Fruit fly (Drosophila melanogaster) whole organism, adult: ENCODE data around the gene Cpr76Bb.

Experiments used
- CG11617 ChIP-seq: fragments of 200-800 bp; sonication (Bioruptor generic); optimal IDR thresholded peaks from 2 replicates; lab custom pipeline; 2017; ENCODE audit warnings: mild to moderate bottlenecking, missing biosample characterization, missing genetic modification reagents, missing genetic modification characterization
- CG12768 ChIP-seq: fragments of 200-800 bp; sonication (Bioruptor generic); optimal IDR thresholded peaks from 2 replicates; lab custom pipeline; 2017; ENCODE audit warnings: missing biosample characterization, missing genetic modification characterization, mild to moderate bottlenecking, moderate library complexity, missing genetic modification reagents
- CG14711 ChIP-seq: fragments of 200-800 bp; sonication (Bioruptor generic); optimal IDR thresholded peaks from 2 replicates; lab custom pipeline; 2018; ENCODE audit warnings: missing biosample characterization, mild to moderate bottlenecking, missing genetic modification characterization, moderate library complexity
- CG1620 ChIP-seq: fragments of 200-800 bp; sonication (Bioruptor generic); optimal IDR thresholded peaks from 2 replicates; lab custom pipeline; 2016; ENCODE audit warnings: missing biosample characterization, missing genetic modification characterization
- CG33017 ChIP-seq: fragments of 200-800 bp; sonication (Bioruptor generic); optimal IDR thresholded peaks from 2 replicates; lab custom pipeline; 2018; ENCODE audit warnings: missing biosample characterization, mild to moderate bottlenecking, missing genetic modification characterization, moderate library complexity
- CG5204 ChIP-seq: fragments of 200-800 bp; sonication (Bioruptor generic); optimal IDR thresholded peaks from 2 replicates; lab custom pipeline; 2016; ENCODE audit warnings: missing biosample characterization, missing genetic modification characterization
- CG7045 ChIP-seq: fragments of 200-800 bp; sonication (Bioruptor generic); optimal IDR thresholded peaks from 2 replicates; lab custom pipeline; 2017; ENCODE audit warnings: missing biosample characterization, mild to moderate bottlenecking, missing genetic modification characterization
- CG7101 ChIP-seq: fragments of 200-800 bp; sonication (Bioruptor generic); optimal IDR thresholded peaks from 2 replicates; lab custom pipeline; 2018; ENCODE audit warnings: missing biosample characterization, mild to moderate bottlenecking, missing genetic modification characterization, moderate library complexity
- Clk ChIP-seq: fragments of 200-800 bp; sonication (Bioruptor generic); optimal IDR thresholded peaks from 2 replicates; lab custom pipeline; 2017; ENCODE audit warnings: missing biosample characterization, missing genetic modification characterization
- Crg-1 ChIP-seq: fragments of 200-800 bp; sonication (Bioruptor generic); optimal IDR thresholded peaks from 2 replicates; lab custom pipeline; 2016; ENCODE audit warnings: missing biosample characterization, missing genetic modification characterization
- Hr96 ChIP-seq: fragments of 200-800 bp; sonication (Bioruptor generic); optimal IDR thresholded peaks from 2 replicates; lab custom pipeline; 2016; ENCODE audit warnings: missing biosample characterization, missing genetic modification characterization
- Mnt ChIP-seq: fragments of 200-800 bp; sonication (Bioruptor generic); optimal IDR thresholded peaks from 2 replicates; lab custom pipeline; 2016; ENCODE audit warnings: missing biosample characterization, mild to moderate bottlenecking, missing genetic modification characterization
- bab1 ChIP-seq: fragments of 200-800 bp; sonication (Bioruptor generic); optimal IDR thresholded peaks from 3 replicates; lab custom pipeline; 2019; ENCODE audit warnings: missing biosample characterization, mild to moderate bottlenecking, missing genetic modification characterization, moderate library complexity
- cic ChIP-seq: fragments of 200-800 bp; sonication (Bioruptor generic); optimal IDR thresholded peaks from 2 replicates; lab custom pipeline; 2017; ENCODE audit warnings: missing biosample characterization, mild to moderate bottlenecking, missing genetic modification characterization, moderate library complexity
- cnc ChIP-seq, 2 experiments: fragments of >200 bp; optimal IDR thresholded peaks; 2 replicates each; lab custom pipeline; 2017
- kay ChIP-seq: fragments of 200-800 bp; sonication (Bioruptor generic); peaks from one replicate; lab custom pipeline; 2016; ENCODE audit warnings: missing biosample characterization, missing genetic modification characterization, borderline replicate concordance
- ovo ChIP-seq: fragments of 200-800 bp; sonication (Bioruptor generic); optimal IDR thresholded peaks from 2 replicates; lab custom pipeline; 2016; ENCODE audit warnings: missing biosample characterization, missing genetic modification characterization
- pad ChIP-seq: fragments of 200-800 bp; sonication (Bioruptor generic); optimal IDR thresholded peaks from 3 replicates; lab custom pipeline; 2017; ENCODE audit warnings: missing biosample characterization, missing genetic modification characterization, mild to moderate bottlenecking, moderate library complexity, missing genetic modification reagents
- tj ChIP-seq: fragments of 200-800 bp; sonication (Bioruptor generic); optimal IDR thresholded peaks from 3 replicates; lab custom pipeline; 2017; ENCODE audit warnings: missing biosample characterization, mild to moderate bottlenecking, missing genetic modification characterization, moderate library complexity
- toe ChIP-seq: fragments of 200-800 bp; sonication (Bioruptor generic); optimal IDR thresholded peaks from 2 replicates; lab custom pipeline; 2016; ENCODE audit warnings: missing biosample characterization, missing genetic modification characterization

Cpr76Bb gene

DNA sequence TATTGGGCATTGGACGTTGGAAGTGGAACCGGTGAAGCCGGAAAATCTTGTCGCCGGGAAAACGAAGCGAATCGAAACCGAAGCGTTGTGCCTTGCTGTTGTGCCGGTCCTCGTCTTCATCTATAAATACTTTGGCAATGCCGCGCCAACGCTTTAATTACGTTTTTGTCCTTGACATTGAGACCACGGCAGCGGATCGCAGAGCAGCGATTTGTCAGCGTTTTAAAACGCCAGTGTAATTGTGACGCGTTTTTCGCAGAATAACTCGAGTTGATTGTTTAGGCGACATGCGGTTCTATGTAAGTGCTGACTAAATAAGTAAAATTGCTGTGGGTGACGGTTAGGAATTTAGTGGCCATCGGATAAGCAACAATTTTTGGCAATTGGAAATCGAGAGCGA lies 1.6 kb downstream of the Cpr76Bb start:
- TF ChIP-seq CG33017 (tag; lab: Kevin White, UChicago) (no peak), CG5204 (GFP tag; lab: Kevin White, UChicago) (no peak), CG11617 (GFP tag; lab: Kevin White, UChicago) (no peak), cic (no peak), bab1 (no peak), CG14711 (no peak), kay (GFP tag; lab: Kevin White, UChicago) (no peak), pad (GFP tag; lab: Kevin White, UChicago) (no peak), Clk (GFP tag; lab: Kevin White, UChicago) (no peak), toe (no peak)

DNA sequence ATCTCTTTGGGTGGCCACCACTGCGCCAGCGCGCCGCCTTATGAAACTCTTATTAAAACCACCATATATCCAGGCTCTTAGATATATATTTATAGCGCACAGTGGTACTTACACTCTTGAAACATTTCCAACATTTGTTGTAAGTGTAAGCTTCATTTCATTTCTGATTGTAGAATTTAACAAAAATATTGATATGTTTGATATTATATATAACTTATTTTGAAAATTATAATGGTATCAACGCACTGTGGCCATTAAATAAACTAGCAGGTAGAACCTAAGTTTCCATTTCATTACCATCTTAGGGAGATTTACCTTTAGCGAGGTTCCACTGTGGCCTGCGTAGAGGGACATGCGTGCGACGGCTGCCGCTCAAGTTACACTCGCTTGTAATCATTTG lies 5.2 kb downstream of the Cpr76Bb start:
- no peak for TF ChIP-seq CG12768
- no peak for TF ChIP-seq bab1
- no peak for TF ChIP-seq toe
- no peak for TF ChIP-seq pad (GFP tag; lab: Kevin White, UChicago)
- TF ChIP-seq Mnt (GFP tag; lab: Kevin White, UChicago), result no peak
- no peak for TF ChIP-seq CG5204 (GFP tag; lab: Kevin White, UChicago)
- no peak for TF ChIP-seq cic
- TF ChIP-seq CG1620 (GFP tag; lab: Kevin White, UChicago), result no peak
- TF ChIP-seq Crg-1 (GFP tag; lab: Kevin White, UChicago), result no peak
- no peak for TF ChIP-seq CG33017 (tag; lab: Kevin White, UChicago)
- no peak for TF ChIP-seq kay (GFP tag; lab: Kevin White, UChicago)
- TF ChIP-seq tj, result no peak
- no peak for TF ChIP-seq Clk (GFP tag; lab: Kevin White, UChicago)
- TF ChIP-seq CG14711, result no peak
- no peak for TF ChIP-seq ovo (GFP tag; lab: Kevin White, UChicago)
- no peak for TF ChIP-seq cnc (optimal IDR thresholded peaks at IDR 0.05; lab: Kevin White, UChicago)
- no peak for TF ChIP-seq CG11617 (GFP tag; lab: Kevin White, UChicago)
- no peak for TF ChIP-seq CG7045 (GFP tag; lab: Kevin White, UChicago)
- no peak for TF ChIP-seq CG7101 (tag; lab: Kevin White, UChicago)

DNA sequence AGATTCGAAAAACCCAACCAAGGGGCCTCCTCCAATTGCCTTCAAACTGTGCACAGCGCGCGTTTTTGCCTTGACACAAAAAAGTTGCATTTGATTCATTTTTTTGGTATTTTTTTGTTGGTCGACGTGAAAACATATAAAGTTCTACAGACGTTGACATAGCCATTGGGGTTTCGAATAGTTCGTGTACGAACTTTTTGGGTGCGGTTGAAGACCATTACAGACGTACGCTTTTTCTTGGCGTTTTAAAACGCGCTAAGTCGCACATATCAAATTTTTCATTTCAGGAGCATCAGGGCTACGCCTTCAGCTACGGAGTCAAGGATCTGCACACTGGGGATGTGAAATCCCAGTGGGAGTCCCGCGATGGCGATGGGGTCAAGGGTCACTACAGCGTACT lies 6.3 kb downstream of the Cpr76Bb start:
- TF ChIP-seq CG1620 (GFP tag; lab: Kevin White, UChicago) (no peak), CG5204 (GFP tag; lab: Kevin White, UChicago) (no peak), CG7045 (GFP tag; lab: Kevin White, UChicago) (no peak)

DNA sequence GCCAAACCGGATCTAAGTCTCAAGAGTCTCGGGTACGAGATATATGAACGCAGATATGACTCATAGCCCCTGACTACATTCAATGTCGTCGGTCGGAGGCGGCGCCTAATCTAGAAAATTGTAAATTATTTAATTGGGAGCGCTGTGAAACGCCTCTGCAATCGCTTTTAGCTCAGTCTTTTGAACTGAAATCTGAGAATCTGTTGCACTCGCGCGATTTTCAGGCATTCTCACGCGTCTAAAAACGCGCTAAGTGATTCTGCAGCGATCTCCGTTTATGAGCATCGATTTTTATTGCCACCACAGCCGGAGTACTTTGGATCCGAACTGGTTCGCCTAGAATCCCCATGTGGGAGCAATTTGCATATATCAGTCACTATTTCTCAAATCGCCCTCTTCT lies 9.1 kb downstream of the Cpr76Bb start:
- TF ChIP-seq CG12768, result no peak
- TF ChIP-seq cic, result no peak
- no peak for TF ChIP-seq CG14711
- no peak for TF ChIP-seq kay (GFP tag; lab: Kevin White, UChicago)
- no peak for TF ChIP-seq Hr96 (GFP tag; lab: Kevin White, UChicago)
- TF ChIP-seq CG5204 (GFP tag; lab: Kevin White, UChicago), result no peak
- no peak for TF ChIP-seq cnc (optimal IDR thresholded peaks at IDR 0.05; lab: Kevin White, UChicago)
- no peak for TF ChIP-seq Clk (GFP tag; lab: Kevin White, UChicago)
- no peak for TF ChIP-seq CG1620 (GFP tag; lab: Kevin White, UChicago)
- no peak for TF ChIP-seq CG7101 (tag; lab: Kevin White, UChicago)
- TF ChIP-seq pad (GFP tag; lab: Kevin White, UChicago), result no peak
- no peak for TF ChIP-seq toe
- TF ChIP-seq tj, result no peak

DNA sequence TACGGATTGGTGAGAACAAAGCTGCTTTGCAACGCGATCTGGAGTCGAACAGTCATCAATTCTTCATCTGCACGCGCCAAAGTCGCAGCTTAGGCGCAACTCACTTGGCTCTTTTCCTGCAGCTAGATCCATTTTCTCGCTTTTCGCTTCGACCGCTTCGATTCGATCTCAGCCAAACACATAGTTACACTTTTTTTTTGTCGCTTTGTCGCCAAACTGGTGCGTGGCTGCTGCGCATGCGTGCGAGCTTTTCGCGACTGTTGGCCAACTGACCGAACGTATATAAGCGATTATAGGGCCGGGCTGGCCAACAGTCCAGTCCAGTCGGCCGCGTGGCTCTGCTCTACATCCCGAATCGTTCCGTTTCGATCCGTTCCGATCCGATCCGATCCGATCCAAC lies 13.0 kb downstream of the Cpr76Bb start, which contains the start of gene Cpr76Bd:
TSS of gene Cpr76Bd (plus strand) at position 301 of the 400 bp plus-strand sequence.
- TF ChIP-seq tj (no peak), bab1 (no peak), CG12768 (no peak), kay (GFP tag; lab: Kevin White, UChicago) (no peak), cic (no peak), toe (no peak), CG33017 (tag; lab: Kevin White, UChicago) (no peak), ovo (GFP tag; lab: Kevin White, UChicago) (no peak), CG14711 (no peak), CG5204 (GFP tag; lab: Kevin White, UChicago) (no peak), Crg-1 (GFP tag; lab: Kevin White, UChicago) (no peak), CG7101 (tag; lab: Kevin White, UChicago) (no peak), cnc (optimal IDR thresholded peaks at IDR 0.05; lab: Kevin White, UChicago) (no peak), Mnt (GFP tag; lab: Kevin White, UChicago) (no peak), Clk (GFP tag; lab: Kevin White, UChicago) (no peak), CG11617 (GFP tag; lab: Kevin White, UChicago) (no peak), Hr96 (GFP tag; lab: Kevin White, UChicago) (no peak), pad (GFP tag; lab: Kevin White, UChicago) (no peak), CG1620 (GFP tag; lab: Kevin White, UChicago) (no peak), CG7045 (GFP tag; lab: Kevin White, UChicago) (no peak)

DNA sequence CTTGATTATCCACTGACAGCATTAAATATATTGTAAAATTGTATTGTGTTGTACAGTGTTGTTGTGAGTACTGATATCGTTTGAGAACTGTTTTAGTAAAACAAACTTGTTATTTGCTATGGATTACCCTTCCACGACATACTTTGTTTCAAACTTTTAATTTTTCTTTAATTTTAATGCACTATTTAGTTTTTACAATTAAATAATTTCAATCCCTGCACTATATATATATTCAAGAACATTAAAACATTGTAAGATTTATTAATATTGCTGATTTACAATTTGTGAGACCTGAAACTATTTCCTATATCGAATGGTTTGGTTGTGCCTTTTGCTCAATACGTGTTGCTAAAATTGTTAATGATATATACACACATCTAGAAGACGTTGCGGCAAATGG lies 24.7 kb downstream of the Cpr76Bb start, which contains the start of the genes CG46434 and Dred:
TSS of gene CG46434 (minus strand) at position 101 of the 400 bp plus-strand sequence.
TSS of gene Dred (minus strand) at position 101 of the 400 bp plus-strand sequence.
- TF ChIP-seq CG5204 (GFP tag; lab: Kevin White, UChicago) (no peak), Crg-1 (GFP tag; lab: Kevin White, UChicago) (no peak), Mnt (GFP tag; lab: Kevin White, UChicago) (no peak), bab1 (no peak), ovo (GFP tag; lab: Kevin White, UChicago) (no peak), pad (GFP tag; lab: Kevin White, UChicago) (no peak), cnc (optimal IDR thresholded peaks at IDR 0.05; lab: Kevin White, UChicago) (no peak), CG33017 (tag; lab: Kevin White, UChicago) (no peak), CG7045 (GFP tag; lab: Kevin White, UChicago) (no peak), CG12768 (no peak)
